Fruit fly (Drosophila melanogaster) whole organism, embryonic: Measurements from ENCODE around the gene CG8560.

Source experiments
- Awh ChIP-seq: fragments of 200-800 bp; sonication (Bioruptor generic); IDR thresholded peaks from 2 replicates; pipeline ENCODE4, ENCODE4 v1.3.6; 2022; ENCODE audit warnings: missing biosample characterization, missing genetic modification characterization
- CG10274 ChIP-seq: fragments of 200-800 bp; sonication (Bioruptor generic); optimal IDR thresholded peaks from 3 replicates; lab custom pipeline; 2017; ENCODE audit warnings: missing biosample characterization, mild to moderate bottlenecking, missing genetic modification characterization
- CG12155 ChIP-seq: fragments of 200-800 bp; sonication (Bioruptor generic); optimal IDR thresholded peaks from 3 replicates; lab custom pipeline; 2016; ENCODE audit warnings: missing biosample characterization, missing genetic modification characterization
- CG12236 ChIP-seq: fragments of 200-800 bp; sonication (Bioruptor generic); optimal IDR thresholded peaks from 2 replicates; lab custom pipeline; 2016; ENCODE audit warnings: missing biosample characterization, missing genetic modification characterization
- CG14860 ChIP-seq: fragments of 200-800 bp; sonication (Bioruptor generic); IDR thresholded peaks from 3 replicates; pipeline ENCODE4 v1.3.6; 2022; ENCODE audit warnings: missing biosample characterization, missing genetic modification characterization; ENCODE audit not compliant: partially characterized antibody
- CG15269 ChIP-seq: fragments of 200-800 bp; sonication (Bioruptor generic); optimal IDR thresholded peaks from 2 replicates; lab custom pipeline; 2018; ENCODE audit warnings: missing biosample characterization, mild to moderate bottlenecking, missing genetic modification characterization, moderate library complexity
- CG15696 ChIP-seq: fragments of 200-800 bp; sonication (Bioruptor generic); optimal IDR thresholded peaks from 2 replicates; lab custom pipeline; 2019; ENCODE audit warnings: missing biosample characterization, mild to moderate bottlenecking, missing genetic modification characterization, moderate library complexity
- CG16815 ChIP-seq: fragments of 200-800 bp; sonication (Bioruptor generic); optimal IDR thresholded peaks from 3 replicates; lab custom pipeline; 2017; ENCODE audit warnings: missing biosample characterization, mild to moderate bottlenecking, missing genetic modification characterization
- CG18011 ChIP-seq: fragments of 200-800 bp; sonication (Bioruptor generic); optimal IDR thresholded peaks from 2 replicates; lab custom pipeline; 2017; ENCODE audit warnings: missing biosample characterization, missing genetic modification characterization, mild to moderate bottlenecking, moderate library complexity, missing genotype
- CG2889 ChIP-seq: fragments of 200-800 bp; sonication (Bioruptor generic); IDR thresholded peaks from 3 replicates; pipeline ENCODE4 v1.3.6; 2022; ENCODE audit warnings: missing biosample characterization, missing genetic modification characterization
- CG31224 ChIP-seq: fragments of 200-800 bp; sonication (Bioruptor generic); IDR thresholded peaks from 2 replicates; pipeline ENCODE4 v1.3.6; 2022; ENCODE audit warnings: missing biosample characterization, missing genetic modification characterization
- CG31365 ChIP-seq: fragments of 200-800 bp; sonication (Bioruptor generic); optimal IDR thresholded peaks from 2 replicates; lab custom pipeline; 2018; ENCODE audit warnings: missing biosample characterization, mild to moderate bottlenecking, missing genetic modification characterization
- CG33213 ChIP-seq: fragments of 200-800 bp; sonication (Bioruptor generic); optimal IDR thresholded peaks from 3 replicates; lab custom pipeline; 2016; ENCODE audit warnings: missing biosample characterization, missing genetic modification characterization
- CG34422 ChIP-seq: fragments of 200-800 bp; sonication (Bioruptor generic); IDR thresholded peaks from 3 replicates; pipeline ENCODE4 v1.3.6; 2022; ENCODE audit warnings: missing biosample characterization, missing genetic modification characterization
- CG3838 ChIP-seq: fragments of 200-800 bp; sonication (Bioruptor generic); optimal IDR thresholded peaks from 3 replicates; lab custom pipeline; 2016; ENCODE audit warnings: missing biosample characterization, missing genetic modification characterization
- CG4360 ChIP-seq: fragments of 200-800 bp; sonication (Bioruptor generic); IDR thresholded peaks from 2 replicates; pipeline ENCODE4 v1.3.6; 2022; ENCODE audit warnings: missing biosample characterization, missing genetic modification characterization
- CG4730 ChIP-seq: fragments of 200-800 bp; sonication (Bioruptor generic); IDR thresholded peaks from 2 replicates; pipeline ENCODE4 v1.3.6; 2022; ENCODE audit warnings: missing biosample characterization, missing genetic modification characterization
- CG6175 ChIP-seq: fragments of 200-800 bp; sonication (Bioruptor generic); IDR thresholded peaks from 3 replicates; pipeline ENCODE4 v1.3.6; 2022; ENCODE audit warnings: missing biosample characterization, missing genetic modification characterization
- CG8290 ChIP-seq, 3 experiments: fragments of 200-800 bp; sonication (Bioruptor generic); optimal IDR thresholded peaks; 2 replicates each; lab custom pipeline; 2016 to 2019; ENCODE audit warnings: missing biosample characterization in 3 of 3, missing genetic modification characterization in 3 of 3, mild to moderate bottlenecking in 2 of 3, moderate library complexity in 1 of 3
- CG9797 ChIP-seq: fragments of 200-800 bp; sonication (Bioruptor generic); optimal IDR thresholded peaks from 3 replicates; lab custom pipeline; 2018; ENCODE audit warnings: missing biosample characterization, mild to moderate bottlenecking, missing genetic modification characterization
- CrebB ChIP-seq: fragments of 200-800 bp; sonication (Bioruptor generic); optimal IDR thresholded peaks from 3 replicates; lab custom pipeline; 2018; ENCODE audit warnings: missing biosample characterization, mild to moderate bottlenecking, missing genetic modification characterization
- Dll ChIP-seq: fragments of 200-800 bp; sonication (Bioruptor generic); IDR thresholded peaks from 4 replicates; pipeline ENCODE4 v1.3.6; 2022; ENCODE audit warnings: missing biosample characterization, missing genetic modification characterization; ENCODE audit not compliant: partially characterized antibody
- ERR ChIP-seq: fragments of 200-800 bp; sonication (Bioruptor generic); optimal IDR thresholded peaks from 2 replicates; lab custom pipeline; 2016; ENCODE audit warnings: missing biosample characterization, missing genetic modification characterization
- Eip74EF ChIP-seq, 2 experiments: fragments of 200-800 bp in 1 of 2; fragments of >200 bp in 1 of 2; sonication (Bioruptor generic) in 1 of 2; optimal IDR thresholded peaks; 2 replicates each; lab custom pipeline; 2017 to 2019; ENCODE audit warnings: missing biosample characterization in 2 of 2, missing genetic modification characterization in 2 of 2, mild to moderate bottlenecking in 1 of 2, moderate library complexity in 1 of 2
- Gsc ChIP-seq: fragments of 200-800 bp; sonication (Bioruptor generic); IDR thresholded peaks from 2 replicates; pipeline ENCODE4 v1.3.6; 2022; ENCODE audit warnings: missing biosample characterization, missing genetic modification characterization
- Kr ChIP-seq: fragments of 200-800 bp; sonication (Bioruptor generic); optimal IDR thresholded peaks from 2 replicates; lab custom pipeline; 2017; ENCODE audit warnings: missing biosample characterization, mild to moderate bottlenecking, missing genetic modification characterization
- NC2α ChIP-seq: fragments of 200-800 bp; sonication (Bioruptor generic); optimal IDR thresholded peaks from 2 replicates; lab custom pipeline; 2016; ENCODE audit warnings: missing biosample characterization, missing genetic modification characterization
- Nf-YC ChIP-seq: fragments of 200-800 bp; optimal IDR thresholded peaks from 3 replicates; lab custom pipeline; 2019; ENCODE audit warnings: missing biosample characterization, mild to moderate bottlenecking, missing genetic modification characterization, moderate library complexity
- NfI ChIP-seq: fragments of 200-800 bp; sonication (Bioruptor generic); optimal IDR thresholded peaks from 3 replicates; lab custom pipeline; 2018; ENCODE audit warnings: missing biosample characterization, mild to moderate bottlenecking, missing genetic modification characterization, moderate library complexity
- Trl ChIP-seq, 3 experiments: fragments of >200 bp in 2 of 3; fragments of 200-800 bp in 1 of 3; sonication (Bioruptor generic) in 1 of 3; optimal IDR thresholded peaks; 2 replicates in 1 of 3; 3 replicates in 2 of 3; lab custom pipeline; 2016 to 2017; ENCODE audit warnings: missing biosample characterization in 1 of 3, missing genetic modification characterization in 1 of 3
- bcd ChIP-seq: fragments of 200-800 bp; sonication (Bioruptor generic); optimal IDR thresholded peaks from 2 replicates; lab custom pipeline; 2017; ENCODE audit warnings: missing biosample characterization, mild to moderate bottlenecking, missing genetic modification characterization
- ci ChIP-seq: fragments of 200-800 bp; sonication (Bioruptor generic); IDR thresholded peaks from 3 replicates; pipeline ENCODE4 v1.3.6; 2022; ENCODE audit warnings: missing biosample characterization, missing genetic modification characterization
- dmrt99B ChIP-seq: fragments of 200-800 bp; sonication (Bioruptor generic); optimal IDR thresholded peaks from 2 replicates; lab custom pipeline; 2018; ENCODE audit warnings: missing biosample characterization, mild to moderate bottlenecking, missing genetic modification characterization, moderate library complexity
- ems ChIP-seq: fragments of 200-800 bp; sonication (Bioruptor generic); optimal IDR thresholded peaks from 3 replicates; lab custom pipeline; 2016; ENCODE audit warnings: missing biosample characterization, missing genetic modification characterization
- ftz-f1 ChIP-seq: fragments of 200-800 bp; sonication (Bioruptor generic); optimal IDR thresholded peaks from 2 replicates; lab custom pipeline; 2016; ENCODE audit warnings: missing biosample characterization, missing genetic modification characterization
- kah ChIP-seq: fragments of 200-800 bp; sonication (Bioruptor generic); optimal IDR thresholded peaks from 2 replicates; lab custom pipeline; 2018; ENCODE audit warnings: missing biosample characterization, mild to moderate bottlenecking, missing genetic modification characterization
- lmd ChIP-seq: fragments of 200-800 bp; sonication (Bioruptor generic); IDR thresholded peaks from 2 replicates; pipeline ENCODE4 v1.3.6; 2022; ENCODE audit warnings: missing biosample characterization, missing genetic modification characterization
- nau ChIP-seq: fragments of 200-800 bp; sonication (Bioruptor generic); optimal IDR thresholded peaks from 3 replicates; lab custom pipeline; 2017; ENCODE audit warnings: missing biosample characterization, mild to moderate bottlenecking, missing genetic modification characterization, missing genetic modification reagents
- nerfin-2 ChIP-seq: fragments of 200-800 bp; sonication (Bioruptor generic); IDR thresholded peaks from 2 replicates; pipeline ENCODE4 v1.3.6; 2022; ENCODE audit warnings: missing biosample characterization, missing genetic modification characterization; ENCODE audit not compliant: partially characterized antibody
- peb ChIP-seq: fragments of 200-800 bp; sonication (Bioruptor generic); IDR thresholded peaks from 2 replicates; pipeline ENCODE4 v1.3.6; 2022; ENCODE audit warnings: missing biosample characterization, missing genetic modification characterization
- pfk ChIP-seq: fragments of 200-800 bp; sonication (Bioruptor generic); optimal IDR thresholded peaks from 2 replicates; lab custom pipeline; 2018; ENCODE audit warnings: missing biosample characterization, mild to moderate bottlenecking, missing genetic modification characterization, moderate library complexity
- pnt ChIP-seq: fragments of 200-800 bp; sonication (Bioruptor generic); optimal IDR thresholded peaks from 3 replicates; lab custom pipeline; 2016; ENCODE audit warnings: missing biosample characterization, missing genetic modification characterization
- row ChIP-seq: fragments of 200-800 bp; sonication (Bioruptor generic); IDR thresholded peaks from 3 replicates; pipeline ENCODE4 v1.3.6; 2022; ENCODE audit warnings: missing biosample characterization, missing genetic modification characterization
- sens ChIP-seq: fragments of 200-800 bp; sonication (Bioruptor generic); peaks from one replicate; lab custom pipeline; 2016; ENCODE audit warnings: missing biosample characterization, missing genetic modification characterization
- slou ChIP-seq: fragments of 200-800 bp; sonication (Bioruptor generic); optimal IDR thresholded peaks from 3 replicates; lab custom pipeline; 2016; ENCODE audit warnings: missing biosample characterization, missing genetic modification characterization
- tup ChIP-seq: fragments of 200-800 bp; sonication (Bioruptor generic); optimal IDR thresholded peaks from 2 replicates; lab custom pipeline; 2016; ENCODE audit warnings: missing biosample characterization, mild to moderate bottlenecking, missing genetic modification characterization, moderate library complexity
- twi ChIP-seq: fragments of 200-800 bp; optimal IDR thresholded peaks from 2 replicates; lab custom pipeline; 2019; ENCODE audit warnings: missing biosample characterization, mild to moderate bottlenecking, missing genetic modification characterization, moderate library complexity
- vnd ChIP-seq: fragments of 200-800 bp; sonication (Bioruptor generic); IDR thresholded peaks from 3 replicates; pipeline ENCODE4 v1.3.6; 2022; ENCODE audit warnings: missing biosample characterization, missing genetic modification characterization; ENCODE audit not compliant: partially characterized antibody
- zf30C ChIP-seq: fragments of 200-800 bp; sonication (Bioruptor generic); optimal IDR thresholded peaks from 3 replicates; lab custom pipeline; 2018; ENCODE audit warnings: missing biosample characterization, mild to moderate bottlenecking, missing genetic modification characterization

Gene CG8560

DNA sequence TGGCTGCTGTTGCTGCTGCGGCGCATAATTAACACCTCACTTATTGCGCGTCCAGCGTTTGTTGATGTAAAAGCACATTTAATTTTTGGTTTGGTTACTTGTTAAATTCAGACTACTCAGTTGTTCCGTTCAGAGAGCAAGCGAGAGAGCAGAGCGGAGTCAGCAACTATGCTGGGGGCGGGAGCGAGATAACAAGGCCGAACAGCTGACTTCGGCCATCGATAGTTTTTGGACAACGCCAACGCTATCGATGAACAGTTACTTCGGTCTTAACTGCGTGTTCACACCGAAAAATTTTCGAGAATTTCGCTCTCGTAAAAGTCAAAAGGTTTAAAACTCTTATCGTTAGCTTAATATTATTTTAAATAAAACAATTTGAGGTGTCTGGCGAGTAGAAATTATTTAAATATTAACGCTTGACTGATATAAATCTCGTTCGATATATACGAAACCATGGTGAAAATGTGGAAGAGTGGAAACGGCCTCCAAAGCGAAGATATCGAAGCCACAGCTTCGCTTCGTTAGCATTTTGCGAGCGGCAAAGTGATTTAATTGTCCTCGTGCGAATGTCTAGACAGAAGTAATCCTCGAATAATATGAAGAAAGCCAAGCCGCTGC lies 22.5 kb downstream of the CG8560 start, which contains the start of the genes SMSr and smid (continued):
- peak; percentile 10 for TF ChIP-seq CG18011 (GFP tag; lab: Kevin White, UChicago)
- TF ChIP-seq CG8290 (GFP tag; optimal IDR thresholded peaks at IDR 0.05; lab: Kevin White, UChicago) = peak; percentile 45
- TF ChIP-seq CG8290 (tag; optimal IDR thresholded peaks at IDR 0.05; lab: Kevin White, UChicago) = peak in 1 of 2 experiments; percentile 4
- no peak for TF ChIP-seq CG33213
- TF ChIP-seq CG4360 (GFP tag; lab: Robert Waterston, UW) = no peak
- TF ChIP-seq pnt = no peak
- TF ChIP-seq Nf-YC (tag; lab: Kevin White, UChicago) = no peak
- no peak for TF ChIP-seq NC2α (GFP tag; lab: Kevin White, UChicago)
- TF ChIP-seq NfI = peak; percentile 58
- TF ChIP-seq CG15696 (tag; lab: Kevin White, UChicago) = peak; percentile 54
- TF ChIP-seq CG3838 = no peak
- no peak for TF ChIP-seq zf30C (GFP tag; lab: Kevin White, UChicago)
- TF ChIP-seq CG9797 (GFP tag; lab: Kevin White, UChicago) = peak; percentile 42
- peak; percentile 64 for TF ChIP-seq CG12155
- TF ChIP-seq CG2889 (GFP tag; lab: Robert Waterston, UW) = no peak
- TF ChIP-seq vnd = peak; percentile 91
- TF ChIP-seq tup (GFP tag; lab: Kevin White, UChicago) = peak; percentile 11
- TF ChIP-seq CG15269 (tag; lab: Kevin White, UChicago) = peak; percentile 59
- peak; percentile 90 for TF ChIP-seq CG14860
- no peak for TF ChIP-seq CG31365 (tag; lab: Kevin White, UChicago)
- TF ChIP-seq CG16815 (GFP tag; lab: Kevin White, UChicago) = peak; percentile 19
- peak; percentile 23 for TF ChIP-seq slou
- no peak for TF ChIP-seq CG34422 (GFP tag; lab: Robert Waterston, UW)
- no peak for TF ChIP-seq CG4730 (GFP tag; lab: Robert Waterston, UW)
- peak; percentile 95 for TF ChIP-seq sens
- TF ChIP-seq pfk (GFP tag; lab: Kevin White, UChicago) = peak; percentile 26
- TF ChIP-seq CrebB (tag; lab: Kevin White, UChicago) = peak; percentile 2
- TF ChIP-seq lmd (GFP tag; lab: Robert Waterston, UW) = peak; percentile 51; the same call in 1 of the 2 replicates
- no peak for TF ChIP-seq CG10274 (GFP tag; lab: Kevin White, UChicago)
- no peak for TF ChIP-seq nau (GFP tag; lab: Kevin White, UChicago)
- peak; percentile 65 for TF ChIP-seq bcd
- TF ChIP-seq CG12236 (GFP tag; lab: Kevin White, UChicago) = no peak
- TF ChIP-seq ci (GFP tag; lab: Robert Waterston, UW) = 0 out of 3 replicates have a peak, but pooled peaks have one; percentile 26
- peak; percentile 92 for TF ChIP-seq row (GFP tag; lab: Robert Waterston, UW)
- TF ChIP-seq Eip74EF (GFP tag; optimal IDR thresholded peaks at IDR 0.05; lab: Kevin White, UChicago) = peak; percentile 25 to 73
- TF ChIP-seq CG6175 = no peak
- peak; percentile 82 to 88 for TF ChIP-seq Trl (optimal IDR thresholded peaks at IDR 0.05; lab: Kevin White, UChicago)
- TF ChIP-seq Trl (GFP tag; optimal IDR thresholded peaks at IDR 0.05; lab: Kevin White, UChicago) = peak; percentile 43
- no peak for TF ChIP-seq kah (GFP tag; lab: Kevin White, UChicago)
- TF ChIP-seq ems (GFP tag; lab: Kevin White, UChicago) = peak; percentile 7
- peak; percentile 51 for TF ChIP-seq nerfin-2 (GFP tag; lab: Robert Waterston, UW)
- TF ChIP-seq Awh (GFP tag; lab: Robert Waterston, UW) = no peak
- TF ChIP-seq ftz-f1 (GFP tag; lab: Kevin White, UChicago) = peak; percentile 85
- no peak for TF ChIP-seq CG31224
- TF ChIP-seq Dll (GFP tag; lab: Robert Waterston, UW) = peak; percentile 91
- peak; percentile 42 for TF ChIP-seq twi
- TF ChIP-seq ERR (GFP tag; lab: Kevin White, UChicago) = no peak
- TF ChIP-seq Gsc (GFP tag; lab: Robert Waterston, UW) = no peak
- no peak for TF ChIP-seq Kr
- TF ChIP-seq peb (GFP tag; lab: Robert Waterston, UW) = no peak
- peak; percentile 49 for TF ChIP-seq dmrt99B
